Fruit fly (Drosophila melanogaster): ENCODE results near the gene CG1138.

DNA sequence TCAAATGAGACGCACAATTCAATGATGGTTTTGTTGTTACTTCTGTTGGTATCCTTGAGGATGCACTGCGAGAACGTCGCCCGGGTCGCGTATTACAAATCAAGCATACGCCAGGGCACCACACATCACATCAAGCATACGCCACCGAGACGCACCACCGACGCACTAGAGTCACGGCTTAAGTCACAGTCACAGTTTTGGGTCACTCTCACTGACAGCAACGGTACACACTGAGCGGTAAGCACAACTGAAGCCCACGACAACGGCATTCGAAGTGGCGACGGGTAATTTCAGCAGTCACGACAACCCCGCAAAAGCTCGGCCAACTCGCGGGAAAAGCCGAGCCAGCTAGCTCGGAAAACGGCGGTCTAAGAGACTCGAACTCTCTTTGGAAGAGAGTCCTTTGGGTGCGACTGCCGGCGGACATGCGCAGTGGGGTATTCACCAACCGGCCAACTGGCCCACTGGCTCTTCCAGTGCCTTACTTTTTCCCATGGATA, 4.7 kb downstream of the CG1138 start, which contains the start of gene dpr11:
- TF ChIP-seq CG8478 (optimal IDR thresholded peaks at IDR 0.05) (no peak), CTCF (optimal IDR thresholded peaks at IDR 0.05) (no peak)
